Fruit fly (Drosophila melanogaster): ENCODE data around the gene CG8003.

The CG8003 gene

dm6 chr3L:10637819-10638218 lies 23.5 kb upstream of the CG8003 start, which contains the start of gene Cnep1r2 (continued):
- TF ChIP-seq CG17802 (tag; optimal IDR thresholded peaks at IDR 0.05), result peak; percentile 74
- peak; percentile 94 for TF ChIP-seq ranshi (GFP tag; IDR thresholded peaks at IDR 0.05)
- TF ChIP-seq CG30431 (GFP tag; optimal IDR thresholded peaks at IDR 0.05), result peak; percentile 96
- peak; percentile 97 for TF ChIP-seq CG12659 (GFP tag; optimal IDR thresholded peaks at IDR 0.05)
- TF ChIP-seq nmo (GFP tag; optimal IDR thresholded peaks at IDR 0.05), result peak; percentile 99
- peak; percentile 96 for TF ChIP-seq zfh1 (GFP tag; IDR thresholded peaks at IDR 0.05)
- no peak for TF ChIP-seq zen2 (GFP tag; IDR thresholded peaks at IDR 0.05; ENCODE audit: partially characterized antibody)
- TF ChIP-seq CG18764 (GFP tag; optimal IDR thresholded peaks at IDR 0.05), result peak; percentile 84
- TF ChIP-seq fd102C (GFP tag; optimal IDR thresholded peaks at IDR 0.05), result peak; percentile 58
- TF ChIP-seq CG8089 (GFP tag; optimal IDR thresholded peaks at IDR 0.05), result peak; percentile 24
- TF ChIP-seq ara (GFP tag; IDR thresholded peaks at IDR 0.05), result peak; percentile 90
- TF ChIP-seq MESR4 (GFP tag; optimal IDR thresholded peaks at IDR 0.05), result no peak
- peak; percentile 82 for TF ChIP-seq Nf-YA (GFP tag; IDR thresholded peaks at IDR 0.05)
- TF ChIP-seq CG31224 (GFP tag; IDR thresholded peaks at IDR 0.05), result peak; percentile 93
- peak; percentile 97 for TF ChIP-seq twi (tag; optimal IDR thresholded peaks at IDR 0.05)
- TF ChIP-seq aop (GFP tag; IDR thresholded peaks at IDR 0.05), result no peak; the same call in 1 of the 2 replicates
- peak; percentile 90 for TF ChIP-seq sens (GFP tag)
- TF ChIP-seq sug (tag; optimal IDR thresholded peaks at IDR 0.05), result peak; percentile 97
- TF ChIP-seq Xbp1 (GFP tag; optimal IDR thresholded peaks at IDR 0.05), result peak; percentile 96
- TF ChIP-seq Abd-B (GFP tag; optimal IDR thresholded peaks at IDR 0.05), result peak; percentile 98
- TF ChIP-seq CoRest (tag; optimal IDR thresholded peaks at IDR 0.05), result peak; percentile 99
- TF ChIP-seq Scr (GFP tag; IDR thresholded peaks at IDR 0.05; ENCODE audit: partially characterized antibody), result no peak
- peak; percentile 51 for TF ChIP-seq CG9876 (GFP tag; optimal IDR thresholded peaks at IDR 0.05)
- peak; percentile 23 for TF ChIP-seq CG16863 (GFP tag; optimal IDR thresholded peaks at IDR 0.05)
- peak; percentile 93 for TF ChIP-seq HHEX (GFP tag; optimal IDR thresholded peaks at IDR 0.05)
- TF ChIP-seq CG31388 (GFP tag; optimal IDR thresholded peaks at IDR 0.05), result peak; percentile 70
- TF ChIP-seq kah (GFP tag; optimal IDR thresholded peaks at IDR 0.05), result peak; percentile 84
- TF ChIP-seq CG13287 (GFP tag; IDR thresholded peaks at IDR 0.05; ENCODE audit: partially characterized antibody), result peak; percentile 27; the same call in 1 of the 2 replicates
- TF ChIP-seq CG5180 (GFP tag; optimal IDR thresholded peaks at IDR 0.05), result peak; percentile 73
- peak; percentile 87 for TF ChIP-seq Elba2 (GFP tag; optimal IDR thresholded peaks at IDR 0.05)
- peak; percentile 80 for TF ChIP-seq CG2116 (GFP tag; optimal IDR thresholded peaks at IDR 0.05)
- peak; percentile 93 for TF ChIP-seq HmgZ (tag; optimal IDR thresholded peaks at IDR 0.05)
- peak in 1 of 2 experiments; percentile 65 for TF ChIP-seq crp (GFP tag; optimal IDR thresholded peaks at IDR 0.05)
- peak; percentile 91 for TF ChIP-seq CG12155 (GFP tag; optimal IDR thresholded peaks at IDR 0.05)
- no peak for TF ChIP-seq vnd (GFP tag; IDR thresholded peaks at IDR 0.05; ENCODE audit: partially characterized antibody)
- TF ChIP-seq lola (GFP tag; optimal IDR thresholded peaks at IDR 0.05), result peak in 1 of 3 experiments; percentile 97
- peak; percentile 93 for TF ChIP-seq Six4 (GFP tag; optimal IDR thresholded peaks at IDR 0.05)
- TF ChIP-seq toy (GFP tag; IDR thresholded peaks at IDR 0.05), result peak; percentile 70; the same call in 1 of the 2 replicates
- peak; percentile 98 for TF ChIP-seq CG3847 (GFP tag; IDR thresholded peaks at IDR 0.05)
- peak; percentile 63 for TF ChIP-seq CG13624 (GFP tag; optimal IDR thresholded peaks at IDR 0.05)
- peak; percentile 95 for TF ChIP-seq CG16815 (GFP tag; optimal IDR thresholded peaks at IDR 0.05)
- TF ChIP-seq dmrt11E (tag; optimal IDR thresholded peaks at IDR 0.05), result peak; percentile 98
- TF ChIP-seq bbx (GFP tag; IDR thresholded peaks at IDR 0.05; ENCODE audit: partially characterized antibody), result 0 out of 2 replicates have a peak, but pooled peaks have one; percentile 20
- peak; percentile 87 for TF ChIP-seq cas (GFP tag; IDR thresholded peaks at IDR 0.05)
- TF ChIP-seq otp (GFP tag; IDR thresholded peaks at IDR 0.05), result peak; percentile 88
- TF ChIP-seq hb (GFP tag; IDR thresholded peaks at IDR 0.05; ENCODE audit: partially characterized antibody), result no peak
- peak; percentile 95 for TF ChIP-seq ken (GFP tag; IDR thresholded peaks at IDR 0.05)
- TF ChIP-seq klu (GFP tag; IDR thresholded peaks at IDR 0.05), result peak; percentile 94
- peak; percentile 79 for TF ChIP-seq CG3838 (GFP tag; optimal IDR thresholded peaks at IDR 0.05)
- peak; percentile 97 for TF ChIP-seq CG11695 (GFP tag; IDR thresholded peaks at IDR 0.05)

Measured in whole organism, embryonic.